Worm (Caenorhabditis elegans): Measurements from ENCODE around the gene W04G3.5.
A peak's percentile ranks its signal among the peaks of the same experiment; 100 is the strongest.

Gene W04G3.5

ce11 chrX:11073358-11073757, at the start of gene W04G3.5:
Gene W04G3.5, plus strand, starts transcription at chrX:11073658.
- TF ChIP-seq fax-1 (tag; optimal IDR thresholded peaks at IDR 0.05) (no peak), unc-55 (GFP tag; optimal IDR thresholded peaks at IDR 0.05) (no peak), nfya-1 (tag; optimal IDR thresholded peaks at IDR 0.05) (no peak)

DNA sequence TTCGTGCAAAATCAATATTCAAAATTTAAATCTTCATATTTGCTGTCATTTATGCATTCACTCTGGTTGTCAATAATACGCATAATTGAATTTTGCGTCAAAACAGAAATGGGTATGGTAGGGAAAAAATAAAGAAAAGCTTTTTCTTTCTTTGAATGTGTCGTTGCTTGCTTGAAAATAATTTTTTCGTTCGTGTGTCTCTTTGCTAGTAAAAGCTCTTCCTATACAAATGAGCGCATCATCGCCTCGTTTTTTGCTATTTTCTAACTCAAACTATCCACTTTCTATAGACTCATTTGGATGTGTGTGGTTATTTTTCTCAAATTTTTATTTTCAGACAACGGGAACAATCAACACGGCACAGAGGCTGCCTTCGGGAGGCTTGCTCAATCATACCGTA, 44.8 kb upstream of the W04G3.5 start, which contains the start of gene ldb-1:
Gene ldb-1 (plus strand): TSS at position 301 of the 400 bp plus-strand sequence.
- no peak for TF ChIP-seq sdc-2 (tag; optimal IDR thresholded peaks at IDR 0.05)
- no peak for TF ChIP-seq lim-6 (tag; optimal IDR thresholded peaks at IDR 0.05)
- TF ChIP-seq ztf-16 (tag; optimal IDR thresholded peaks at IDR 0.05) = no peak
- TF ChIP-seq unc-42 (tag; optimal IDR thresholded peaks at IDR 0.05) = no peak
- TF ChIP-seq elt-4 (tag; optimal IDR thresholded peaks at IDR 0.05) = no peak
- TF ChIP-seq nhr-232 (tag; optimal IDR thresholded peaks at IDR 0.05) = no peak
- no peak for TF ChIP-seq unc-3 (GFP tag; conservative IDR thresholded peaks at IDR 0.05)
- no peak for TF ChIP-seq unc-3 (tag; optimal IDR thresholded peaks at IDR 0.05)
- TF ChIP-seq hlh-30 (tag; optimal IDR thresholded peaks at IDR 0.05; ENCODE audit: insufficient read depth) = no peak
- no peak for TF ChIP-seq madf-2 (tag; optimal IDR thresholded peaks at IDR 0.05)
- no peak for TF ChIP-seq ama-1 (optimal IDR thresholded peaks at IDR 0.05)

DNA sequence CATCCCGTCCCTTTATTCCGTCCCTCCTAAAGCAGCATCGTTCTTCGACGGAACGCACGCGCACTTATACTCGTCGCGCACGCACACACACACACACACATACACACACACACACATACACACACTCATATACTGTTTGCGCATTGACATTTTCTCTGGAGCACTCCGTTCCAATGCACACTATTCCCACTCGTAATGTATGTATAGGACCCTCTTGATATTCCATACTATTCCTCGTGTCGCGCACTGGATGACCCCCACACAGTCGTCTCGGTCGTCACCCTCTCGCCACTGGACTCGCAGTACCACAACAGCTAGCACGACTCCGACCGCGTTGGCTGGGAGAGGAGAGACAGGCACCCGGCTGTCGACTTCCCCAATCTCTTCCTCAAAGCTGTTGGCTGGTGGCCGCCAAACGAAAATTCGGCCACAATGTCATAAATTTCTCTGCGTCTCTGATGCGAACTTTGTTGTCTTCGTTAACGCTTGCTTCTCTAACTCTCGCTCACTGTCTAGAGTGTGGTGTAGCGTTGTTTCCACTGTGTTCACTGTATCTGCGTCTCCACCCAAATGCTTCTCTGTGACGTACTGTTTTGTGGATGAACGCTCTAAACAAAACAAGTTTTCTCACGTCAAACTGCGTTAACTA, 42.3 kb upstream of the W04G3.5 start:
- TF ChIP-seq nfya-1 (tag; optimal IDR thresholded peaks at IDR 0.05) = peak; percentile 89
- TF ChIP-seq ama-1 (optimal IDR thresholded peaks at IDR 0.05) = peak; percentile 34
- peak; percentile 85 for TF ChIP-seq unc-42 (tag; optimal IDR thresholded peaks at IDR 0.05)
- TF ChIP-seq ceh-2 (tag; optimal IDR thresholded peaks at IDR 0.05) = peak; percentile 86
- TF ChIP-seq pha-2 (tag; optimal IDR thresholded peaks at IDR 0.05) = peak; percentile 57
- TF ChIP-seq pqm-1 (tag; optimal IDR thresholded peaks at IDR 0.05) = no peak
- peak; percentile 77 for TF ChIP-seq hlh-6 (tag; optimal IDR thresholded peaks at IDR 0.05)
- no peak for TF ChIP-seq fkh-6 (tag; optimal IDR thresholded peaks at IDR 0.05)
- TF ChIP-seq hlh-30 (tag; optimal IDR thresholded peaks at IDR 0.05; ENCODE audit: insufficient read depth) = peak; percentile 72
- TF ChIP-seq ceh-9 (tag; optimal IDR thresholded peaks at IDR 0.05) = no peak
- no peak for TF ChIP-seq ceh-24 (tag; optimal IDR thresholded peaks at IDR 0.05)
- TF ChIP-seq nhr-232 (tag; optimal IDR thresholded peaks at IDR 0.05) = no peak
- peak; percentile 89 for TF ChIP-seq ref-2 (tag; optimal IDR thresholded peaks at IDR 0.05)
- TF ChIP-seq pat-9 (tag; optimal IDR thresholded peaks at IDR 0.05) = peak; percentile 52
- peak; percentile 73 for TF ChIP-seq syd-9 (tag; optimal IDR thresholded peaks at IDR 0.05)
- TF ChIP-seq lim-6 (tag; optimal IDR thresholded peaks at IDR 0.05) = peak; percentile 45
- TF ChIP-seq mec-3 (tag; optimal IDR thresholded peaks at IDR 0.05; ENCODE audit: borderline replicate concordance) = peak; percentile 3
- TF ChIP-seq ceh-45 (GFP tag; IDR thresholded peaks at IDR 0.05) = no peak
- peak; percentile 75 for TF ChIP-seq C08G9.2 (tag; optimal IDR thresholded peaks at IDR 0.05)
- peak; percentile 52 for TF ChIP-seq dve-1 (tag; optimal IDR thresholded peaks at IDR 0.05)
- no peak for TF ChIP-seq ceh-30 (tag; optimal IDR thresholded peaks at IDR 0.05)
- peak; percentile 67 for TF ChIP-seq pax-1 (tag; optimal IDR thresholded peaks at IDR 0.05)
- no peak for TF ChIP-seq elt-4 (tag; optimal IDR thresholded peaks at IDR 0.05)
- peak; percentile 51 for TF ChIP-seq ceh-19 (GFP tag; optimal IDR thresholded peaks at IDR 0.05)
- TF ChIP-seq zip-5 (tag; optimal IDR thresholded peaks at IDR 0.05) = no peak
- TF ChIP-seq madf-2 (tag; optimal IDR thresholded peaks at IDR 0.05) = peak; percentile 73
- TF ChIP-seq elt-2 (tag; optimal IDR thresholded peaks at IDR 0.05) = peak; percentile 40
- TF ChIP-seq ceh-22 (tag; optimal IDR thresholded peaks at IDR 0.05) = peak; percentile 18
- peak; percentile 90 for TF ChIP-seq ceh-34 (tag; optimal IDR thresholded peaks at IDR 0.05)
- no peak for TF ChIP-seq che-1 (tag; optimal IDR thresholded peaks at IDR 0.05)
- TF ChIP-seq nhr-11 (tag; optimal IDR thresholded peaks at IDR 0.05) = no peak
- peak; percentile 16 for TF ChIP-seq K09A11.1 (tag; optimal IDR thresholded peaks at IDR 0.05; ENCODE audit: insufficient read depth)
- no peak for TF ChIP-seq gmeb-2 (tag; optimal IDR thresholded peaks at IDR 0.05)
- peak; percentile 9 for TF ChIP-seq ahr-1 (tag; optimal IDR thresholded peaks at IDR 0.05)
- TF ChIP-seq K02D7.2 (tag; optimal IDR thresholded peaks at IDR 0.05) = no peak
- TF ChIP-seq lin-11 (tag; optimal IDR thresholded peaks at IDR 0.05) = no peak
- TF ChIP-seq ztf-16 (tag; optimal IDR thresholded peaks at IDR 0.05) = peak; percentile 64
- peak; percentile 83 for TF ChIP-seq sdc-2 (tag; optimal IDR thresholded peaks at IDR 0.05)
- TF ChIP-seq Y22D7AL.16 (tag; optimal IDR thresholded peaks at IDR 0.05) = no peak
- TF ChIP-seq odd-2 (tag; optimal IDR thresholded peaks at IDR 0.05) = no peak
- peak; percentile 90 for TF ChIP-seq pros-1 (tag; optimal IDR thresholded peaks at IDR 0.05)
- peak; percentile 78 for TF ChIP-seq F13H6.1 (tag; optimal IDR thresholded peaks at IDR 0.05)
- peak; percentile 80 for TF ChIP-seq ceh-14 (tag; optimal IDR thresholded peaks at IDR 0.05)

All from whole organism, late embryonic.